Worm (Caenorhabditis elegans): Measurements from ENCODE around the gene srh-178.
"Not testable (repeated sequence)": the region's sequence is repeated elsewhere in the genome, so short reads cannot be mapped to it uniquely, and the experiment has no call there.

srh-178 gene

ce11 chrV:18456574-18456973 lies 23.6 kb downstream of the srh-178 start, which contains the start of gene ZK228.10:
Gene ZK228.10, plus strand, starts transcription at chrV:18456874.
- TF ChIP-seq dmd-9 (GFP tag; IDR thresholded peaks at IDR 0.05) (no peak), ctbp-1 (GFP tag; IDR thresholded peaks at IDR 0.05) (no peak), spr-3 (GFP tag; optimal IDR thresholded peaks at IDR 0.05) (no peak), mep-1 (tag; optimal IDR thresholded peaks at IDR 0.05) (no peak), sdz-12 (GFP tag; optimal IDR thresholded peaks at IDR 0.05) (no peak), lin-1 (GFP tag; IDR thresholded peaks at IDR 0.05) (no peak), lin-29 (GFP tag; IDR thresholded peaks at IDR 0.05) (no peak), skn-1 (tag; optimal IDR thresholded peaks at IDR 0.05) (no peak), spr-1 (tag; optimal IDR thresholded peaks at IDR 0.05) (no peak), T20F7.1 (GFP tag; optimal IDR thresholded peaks at IDR 0.05) (no peak), nhr-11 (tag; optimal IDR thresholded peaks at IDR 0.05) (no peak), attf-4 (tag; optimal IDR thresholded peaks at IDR 0.05) (no peak), nhr-237 (tag; optimal IDR thresholded peaks at IDR 0.05) (no peak), ceh-44 (GFP tag; IDR thresholded peaks at IDR 0.05) (no peak), mxl-2 (GFP tag; conservative IDR thresholded peaks at IDR 0.05) (no peak), ZK337.2 (GFP tag; IDR thresholded peaks at IDR 0.05) (no peak), T26A8.4 (GFP tag; IDR thresholded peaks at IDR 0.05) (no peak), nhr-77 (tag; optimal IDR thresholded peaks at IDR 0.05) (no peak), nhr-48 (tag; optimal IDR thresholded peaks at IDR 0.05) (no peak), nhr-111 (GFP tag; optimal IDR thresholded peaks at IDR 0.05) (no peak)

- no peak for TF ChIP-seq dpl-1 (GFP tag; optimal IDR thresholded peaks at IDR 0.05)
- peak; percentile 38 for TF ChIP-seq aha-1 (tag)
- no peak for TF ChIP-seq Y48G9A.11 (GFP tag; IDR thresholded peaks at IDR 0.05)
- no peak for TF ChIP-seq mxl-2 (GFP tag; conservative IDR thresholded peaks at IDR 0.05)
- no peak for TF ChIP-seq fos-1 (tag; optimal IDR thresholded peaks at IDR 0.05)
- TF ChIP-seq rbr-2 (tag; optimal IDR thresholded peaks at IDR 0.05): no peak
Observed at ce11 chrV:18444118-18444517, 36.0 kb downstream of the srh-178 start, which contains the start of gene ZK228.1. Gene ZK228.1, plus strand, starts transcription at chrV:18444418.

- not testable (repeated sequence) for TF ChIP-seq lim-7 (GFP tag; IDR thresholded peaks at IDR 0.05); ZK337.2 (GFP tag; IDR thresholded peaks at IDR 0.05); hlh-11 (tag; optimal IDR thresholded peaks at IDR 0.05)
Observed at ce11 chrV:18439469-18439868, 40.7 kb downstream of the srh-178 start, which contains the start of gene ZK262.9. Gene ZK262.9, plus strand, starts transcription at chrV:18439769.

DNA sequence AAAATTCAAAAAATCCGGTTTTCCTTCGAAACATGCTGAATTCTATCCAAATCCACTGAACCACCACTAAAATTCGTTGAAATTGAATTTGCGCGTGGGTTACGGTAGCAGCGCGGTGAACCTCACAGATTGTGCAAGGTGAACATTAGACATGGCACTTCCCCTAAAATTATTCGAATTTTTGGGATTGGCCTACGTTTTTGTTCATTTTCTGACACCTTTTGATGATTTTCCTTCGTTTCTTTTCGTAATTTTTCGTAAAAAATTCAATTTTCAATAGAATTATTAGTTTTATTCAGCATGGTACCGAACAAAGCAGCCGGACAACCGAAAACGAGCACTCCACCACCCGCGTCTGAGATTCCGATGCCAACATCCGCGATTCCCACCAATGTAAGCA lies 42.0 kb downstream of the srh-178 start, which contains the start of gene ZK262.8:
ZK262.8 (plus strand) TSS at position 301 of the 400 bp plus-strand sequence.
- TF ChIP-seq lin-13 (GFP tag; optimal IDR thresholded peaks at IDR 0.05) (no peak), rbr-2 (tag; optimal IDR thresholded peaks at IDR 0.05) (no peak), egl-27 (tag; optimal IDR thresholded peaks at IDR 0.05) (no peak), nhr-11 (tag; optimal IDR thresholded peaks at IDR 0.05) (no peak), ceh-20 (GFP tag; IDR thresholded peaks at IDR 0.05) (no peak), madf-9 (GFP tag; conservative IDR thresholded peaks at IDR 0.05) (no peak), mxl-2 (GFP tag; conservative IDR thresholded peaks at IDR 0.05) (no peak), zag-1 (tag; optimal IDR thresholded peaks at IDR 0.05) (no peak), hif-1 (tag; optimal IDR thresholded peaks at IDR 0.05) (no peak), ZK546.5 (tag; optimal IDR thresholded peaks at IDR 0.05) (no peak), Y48G9A.11 (GFP tag; IDR thresholded peaks at IDR 0.05) (no peak), lin-29 (GFP tag; IDR thresholded peaks at IDR 0.05) (no peak), ama-1 (optimal IDR thresholded peaks at IDR 0.05) (no peak), sdz-12 (GFP tag; optimal IDR thresholded peaks at IDR 0.05) (no peak), nhr-6 (tag; optimal IDR thresholded peaks at IDR 0.05) (no peak), R02D3.7 (tag; optimal IDR thresholded peaks at IDR 0.05) (no peak), daf-8 (GFP tag; IDR thresholded peaks at IDR 0.05) (no peak), mxl-3 (GFP tag; optimal IDR thresholded peaks at IDR 0.05) (no peak), mes-2 (tag; optimal IDR thresholded peaks at IDR 0.05; ENCODE audit: poor library complexity, severe bottlenecking) (no peak)
